Worm (Caenorhabditis elegans) whole organism, mixed stage, embryonic: ENCODE measurements around the gene R01H2.1.

Experiments used
- bed-3 ChIP-seq: fragments of 200-800 bp; sonication (Bioruptor generic); optimal IDR thresholded peaks from 3 replicates; lab custom pipeline; 2018; ENCODE audit warnings: mild to moderate bottlenecking, missing genetic modification characterization, moderate library complexity, missing compliant biosample characterization
- blmp-1 ChIP-seq: fragments of 150-350 bp; optimal IDR thresholded peaks from 2 replicates; lab custom pipeline; 2014; ENCODE audit warnings: missing biosample characterization, missing genetic modification characterization
- ceh-39 ChIP-seq: fragments of 150-350 bp; optimal IDR thresholded peaks from 2 replicates; lab custom pipeline; 2014; ENCODE audit warnings: missing biosample characterization, missing genetic modification characterization
- ceh-83 ChIP-seq: fragments of 200-800 bp; sonication (Bioruptor generic); optimal IDR thresholded peaks from 2 replicates; lab custom pipeline; 2018; ENCODE audit warnings: mild to moderate bottlenecking, missing genetic modification characterization, missing compliant biosample characterization
- drap-1 ChIP-seq: fragments of 200-800 bp; sonication (Bioruptor generic); optimal IDR thresholded peaks from 3 replicates; lab custom pipeline; 2018; ENCODE audit warnings: mild to moderate bottlenecking, missing genetic modification characterization, missing compliant biosample characterization
- elt-1 ChIP-seq: sonication (generic microtip); optimal IDR thresholded peaks from 2 replicates; lab custom pipeline; 2017; ENCODE audit warnings: missing genetic modification characterization, mild to moderate bottlenecking, missing compliant biosample characterization, antibody characterized with exemption, moderate library complexity, borderline replicate concordance; ENCODE audit not compliant: insufficient read depth
- elt-3 ChIP-seq: fragments of 150-350 bp; optimal IDR thresholded peaks from 2 replicates; lab custom pipeline; 2014; ENCODE audit warnings: missing biosample characterization, missing genetic modification characterization
- flh-1 ChIP-seq: fragments of 200-800 bp; sonication (Bioruptor generic); optimal IDR thresholded peaks from 2 replicates; lab custom pipeline; 2018; ENCODE audit warnings: mild to moderate bottlenecking, missing genetic modification characterization, moderate library complexity, missing compliant biosample characterization
- ham-2 ChIP-seq: fragments of 200-800 bp; sonication (Bioruptor generic); optimal IDR thresholded peaks from 2 replicates; lab custom pipeline; 2018; ENCODE audit warnings: mild to moderate bottlenecking, missing genetic modification characterization, missing compliant biosample characterization
- hlh-1 ChIP-seq: fragments of 150-350 bp; optimal IDR thresholded peaks from 2 replicates; lab custom pipeline; 2014; ENCODE audit warnings: missing biosample characterization, missing genetic modification reagents, missing genetic modification characterization
- lin-13 ChIP-seq: fragments of 150-350 bp; optimal IDR thresholded peaks from 2 replicates; lab custom pipeline; 2014; ENCODE audit warnings: missing biosample characterization, missing genetic modification characterization
- lin-32 ChIP-seq: fragments of 200-800 bp; sonication (Bioruptor generic); optimal IDR thresholded peaks from 2 replicates; lab custom pipeline; 2018; ENCODE audit warnings: mild to moderate bottlenecking, missing genetic modification characterization, missing compliant biosample characterization
- lsy-2 ChIP-seq: fragments of 150-350 bp; optimal IDR thresholded peaks from 2 replicates; lab custom pipeline; 2014; ENCODE audit warnings: missing biosample characterization, missing genetic modification characterization
- mab-5 ChIP-seq: fragments of 150-350 bp; optimal IDR thresholded peaks from 2 replicates; lab custom pipeline; 2014; ENCODE audit warnings: missing biosample characterization, missing genetic modification characterization
- mep-1 ChIP-seq: fragments of 150-350 bp; optimal IDR thresholded peaks from 2 replicates; lab custom pipeline; 2017; ENCODE audit warnings: missing biosample characterization, missing genetic modification reagents, missing genetic modification characterization, inconsistent platforms
- mls-2 ChIP-seq: sonication (generic microtip); optimal IDR thresholded peaks from 2 replicates; lab custom pipeline; 2016; ENCODE audit warnings: mild to moderate bottlenecking, missing genetic modification characterization, moderate library complexity, missing compliant biosample characterization
- nhr-2 ChIP-seq: fragments of 150-350 bp; optimal IDR thresholded peaks from 2 replicates; lab custom pipeline; 2014; ENCODE audit warnings: missing biosample characterization, missing genetic modification characterization
- nhr-237 ChIP-seq: fragments of 150-350 bp; optimal IDR thresholded peaks from 2 replicates; lab custom pipeline; 2014; ENCODE audit warnings: missing biosample characterization, missing genetic modification characterization
- nhr-28 ChIP-seq: fragments of 150-350 bp; optimal IDR thresholded peaks from 2 replicates; lab custom pipeline; 2014; ENCODE audit warnings: missing biosample characterization, missing genetic modification characterization
- nhr-76 ChIP-seq: sonication (generic microtip); optimal IDR thresholded peaks from 2 replicates; lab custom pipeline; 2017; ENCODE audit warnings: missing biosample characterization, missing genetic modification characterization
- pha-4 ChIP-seq: fragments of 150-350 bp; optimal IDR thresholded peaks from 2 replicates; lab custom pipeline; 2018; ENCODE audit warnings: missing biosample characterization, missing genetic modification reagents, missing genetic modification characterization
- snpc-4 ChIP-seq: fragments of 150-350 bp; optimal IDR thresholded peaks from 2 replicates; lab custom pipeline; 2014; ENCODE audit warnings: missing biosample characterization, missing genetic modification characterization
- sptf-1 ChIP-seq: sonication (generic microtip); optimal IDR thresholded peaks from 2 replicates; lab custom pipeline; 2017; ENCODE audit warnings: mild to moderate bottlenecking, missing genetic modification characterization, moderate library complexity, missing compliant biosample characterization
- tbx-8 ChIP-seq: fragments of 200-800 bp; sonication (Bioruptor generic); optimal IDR thresholded peaks from 2 replicates; lab custom pipeline; 2018; ENCODE audit warnings: mild to moderate bottlenecking, missing genetic modification characterization, moderate library complexity, missing compliant biosample characterization
- unc-120 ChIP-seq: sonication (generic microtip); optimal IDR thresholded peaks from 2 replicates; lab custom pipeline; 2017; ENCODE audit warnings: missing genetic modification characterization, missing compliant biosample characterization; ENCODE audit not compliant: poor library complexity, severe bottlenecking
- unc-39 ChIP-seq: fragments of 150-350 bp; optimal IDR thresholded peaks from 2 replicates; lab custom pipeline; 2014; ENCODE audit warnings: missing biosample characterization, missing genetic modification characterization
- unc-62 ChIP-seq: fragments of 150-350 bp; optimal IDR thresholded peaks from 2 replicates; lab custom pipeline; 2014; ENCODE audit warnings: missing biosample characterization, missing genetic modification reagents, missing genetic modification characterization
- zip-8 ChIP-seq: fragments of 150-350 bp; optimal IDR thresholded peaks from 2 replicates; lab custom pipeline; 2014; ENCODE audit warnings: missing biosample characterization, missing genetic modification characterization
- ztf-11 ChIP-seq: fragments of 150-350 bp; optimal IDR thresholded peaks from 2 replicates; lab custom pipeline; 2014; ENCODE audit warnings: missing biosample characterization, missing genetic modification characterization

R01H2.1 gene

ce11 chrIII:7080689-7081088 is 18.0 kb downstream of the R01H2.1 start, which contains the start of gene ZK418.7:
Gene ZK418.7 (minus strand): TSS chrIII:7080789.
- no peak for TF ChIP-seq nhr-237 (tag; lab: Kevin White, UChicago)
- no peak for TF ChIP-seq pha-4
- TF ChIP-seq elt-3 (tag; lab: Kevin White, UChicago): no peak
- TF ChIP-seq elt-1 (tag; lab: Kevin White, UChicago): no peak
- no peak for TF ChIP-seq ham-2 (GFP tag; lab: Kevin White, UChicago)
- TF ChIP-seq nhr-76 (tag; lab: Kevin White, UChicago): no peak
- no peak for TF ChIP-seq zip-8 (tag; lab: Kevin White, UChicago)
- TF ChIP-seq sptf-1 (tag; lab: Kevin White, UChicago): no peak
- TF ChIP-seq mep-1 (tag; lab: Kevin White, UChicago): no peak
- TF ChIP-seq snpc-4 (tag; lab: Kevin White, UChicago): no peak
- no peak for TF ChIP-seq nhr-2 (tag; lab: Kevin White, UChicago)
- no peak for TF ChIP-seq ceh-39 (tag; lab: Kevin White, UChicago)
- no peak for TF ChIP-seq mls-2 (tag; lab: Kevin White, UChicago)
- no peak for TF ChIP-seq lin-13 (tag; lab: Kevin White, UChicago)
- no peak for TF ChIP-seq unc-62 (GFP tag; lab: Kevin White, UChicago)
- no peak for TF ChIP-seq blmp-1
- TF ChIP-seq hlh-1 (tag; lab: Kevin White, UChicago): no peak
- TF ChIP-seq lsy-2 (tag; lab: Kevin White, UChicago): no peak
- TF ChIP-seq, all 35 proteins: peak for 0

DNA sequence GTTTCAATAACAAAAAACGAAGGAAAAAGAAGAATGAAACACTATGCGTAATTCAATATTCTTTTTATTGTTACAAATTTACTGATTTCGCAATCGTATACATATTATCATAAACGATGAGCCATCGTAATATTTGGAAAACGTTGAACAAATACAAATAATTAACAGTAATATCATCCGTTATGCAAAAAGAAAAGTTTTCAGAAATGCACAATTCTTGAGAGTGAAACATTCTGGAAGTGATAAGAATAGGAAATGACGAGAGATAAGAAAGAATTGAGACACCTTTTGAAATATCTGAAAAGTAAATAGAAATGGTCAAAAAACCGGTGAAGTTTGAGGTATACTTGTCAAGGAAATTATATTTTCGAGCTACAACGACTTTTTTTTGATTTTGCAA is 18.8 kb downstream of the R01H2.1 start:
- TF ChIP-seq hlh-1 (tag; lab: Kevin White, UChicago) (no peak), snpc-4 (tag; lab: Kevin White, UChicago) (no peak), ham-2 (GFP tag; lab: Kevin White, UChicago) (no peak)

- TF ChIP-seq ztf-11 (tag; lab: Kevin White, UChicago): no peak
- TF ChIP-seq mls-2 (tag; lab: Kevin White, UChicago): no peak
- no peak for TF ChIP-seq elt-1 (tag; lab: Kevin White, UChicago)
- no peak for TF ChIP-seq ceh-83 (GFP tag; lab: Kevin White, UChicago)
- TF ChIP-seq ham-2 (GFP tag; lab: Kevin White, UChicago): no peak
- no peak for TF ChIP-seq snpc-4 (tag; lab: Kevin White, UChicago)
- TF ChIP-seq, all 35 proteins: peak for 0
Observed at ce11 chrIII:7083106-7083505, 20.4 kb downstream of the R01H2.1 start.

DNA sequence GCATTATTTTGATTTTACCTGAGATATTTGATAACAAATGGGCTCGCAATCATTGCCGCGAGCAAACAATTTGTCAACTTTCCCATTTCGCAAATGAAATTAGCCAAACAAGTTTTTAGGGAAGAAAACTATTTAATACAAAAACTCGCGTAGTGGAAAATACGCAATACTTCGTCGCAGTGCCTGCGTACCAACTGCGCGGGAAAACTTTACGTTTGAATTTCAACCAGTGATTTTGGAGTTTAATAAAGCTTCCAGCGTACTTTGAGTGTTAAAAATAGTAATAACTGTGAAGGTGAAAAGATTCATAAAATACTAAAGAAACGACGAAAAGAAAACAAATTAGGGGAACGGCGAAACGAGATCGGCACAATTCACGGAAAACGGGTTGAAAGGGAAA is 22.2 kb downstream of the R01H2.1 start, which contains the start of gene tofu-7:
Gene tofu-7, minus strand, starts transcription at position 111 of the 400 bp plus-strand sequence.
- TF ChIP-seq drap-1 (GFP tag; lab: Kevin White, UChicago) (no peak), elt-3 (tag; lab: Kevin White, UChicago) (no peak), flh-1 (GFP tag; lab: Kevin White, UChicago) (no peak), lin-32 (no peak)

ce11 chrIII:7087180-7087579 is 24.5 kb downstream of the R01H2.1 start:
- no peak for TF ChIP-seq mep-1 (tag; lab: Kevin White, UChicago)
- no peak for TF ChIP-seq bed-3 (GFP tag; lab: Kevin White, UChicago)
- TF ChIP-seq lin-13 (tag; lab: Kevin White, UChicago): no peak
- no peak for TF ChIP-seq mls-2 (tag; lab: Kevin White, UChicago)
- TF ChIP-seq ceh-83 (GFP tag; lab: Kevin White, UChicago): no peak
- no peak for TF ChIP-seq unc-39 (tag; lab: Kevin White, UChicago)
- TF ChIP-seq tbx-8: no peak
- no peak for TF ChIP-seq unc-62 (GFP tag; lab: Kevin White, UChicago)
- no peak for TF ChIP-seq nhr-28 (tag; lab: Kevin White, UChicago)
- TF ChIP-seq unc-120 (tag; lab: Kevin White, UChicago): no peak
- TF ChIP-seq mab-5 (tag; lab: Kevin White, UChicago): no peak
- no peak for TF ChIP-seq blmp-1
- no peak for TF ChIP-seq nhr-2 (tag; lab: Kevin White, UChicago)
- no peak for TF ChIP-seq ceh-39 (tag; lab: Kevin White, UChicago)
- TF ChIP-seq nhr-76 (tag; lab: Kevin White, UChicago): no peak
- TF ChIP-seq lin-32: no peak
- TF ChIP-seq hlh-1 (tag; lab: Kevin White, UChicago): no peak
